Worm (Caenorhabditis elegans) whole organism, young adult: ENCODE data around the gene T21B4.15.

Source experiments
- T26A5.8 ChIP-seq: sonication (generic microtip); optimal IDR thresholded peaks from 2 replicates; lab custom pipeline; 2016; ENCODE audit warnings: missing genetic modification characterization, missing compliant biosample characterization
- Y67H2A.10 ChIP-seq: fragments of 200-800 bp; sonication (Bioruptor generic); conservative IDR thresholded peaks from 2 replicates; pipeline ENCODE4 v1.3.6; 2022; ENCODE audit warnings: missing genetic modification reagents, missing genetic modification characterization, missing compliant biosample characterization
- unc-62 ChIP-seq: fragments of 150-350 bp; optimal IDR thresholded peaks from 2 replicates; lab custom pipeline; 2014; ENCODE audit warnings: missing biosample characterization, missing genetic modification reagents, missing genetic modification characterization
- zfh-2 ChIP-seq: fragments of 200-800 bp; sonication (Bioruptor generic); conservative IDR thresholded peaks from 2 replicates; pipeline ENCODE4 v1.3.6; 2022; ENCODE audit warnings: missing genetic modification reagents, missing genetic modification characterization, missing compliant biosample characterization

- TF ChIP-seq zfh-2 (no peak), T26A5.8 (tag; lab: Kevin White, UChicago) (no peak), Y67H2A.10 (GFP tag; lab: Robert Waterston, UW) (no peak), unc-62 (GFP tag; lab: Kevin White, UChicago) (no peak)
Measured at ce11 chrII:12514620-12515019, 24.6 kb downstream of the T21B4.15 start, which contains the start of gene srh-69.
